Fruit fly (Drosophila melanogaster) whole organism, embryonic: Measurements from ENCODE around the gene Idh3b.

ENCODE experiments used
- Asciz ChIP-seq: fragments of 200-800 bp; sonication (Bioruptor generic); optimal IDR thresholded peaks from 2 replicates; lab custom pipeline; 2017; ENCODE audit warnings: missing biosample characterization, mild to moderate bottlenecking, missing genetic modification characterization, missing genetic modification reagents
- B-H2 ChIP-seq: fragments of 200-800 bp; sonication (Bioruptor generic); optimal IDR thresholded peaks from 2 replicates; lab custom pipeline; 2018; ENCODE audit warnings: missing biosample characterization, mild to moderate bottlenecking, missing genetic modification characterization
- BEAF-32 ChIP-seq: fragments of 200-800 bp; sonication (Bioruptor generic); optimal IDR thresholded peaks from 3 replicates; lab custom pipeline; 2017; ENCODE audit warnings: missing biosample characterization, missing genetic modification characterization, mild to moderate bottlenecking, moderate library complexity, missing genetic modification reagents
- Bteb2 ChIP-seq: fragments of 200-800 bp; sonication (Bioruptor generic); optimal IDR thresholded peaks from 2 replicates; lab custom pipeline; 2016; ENCODE audit warnings: missing biosample characterization, missing genetic modification characterization
- CG10959 ChIP-seq: fragments of 200-800 bp; sonication (Bioruptor generic); IDR thresholded peaks from 2 replicates; pipeline ENCODE4 v1.3.6; 2022; ENCODE audit warnings: missing biosample characterization, missing genetic modification characterization
- CG12236 ChIP-seq: fragments of 200-800 bp; sonication (Bioruptor generic); optimal IDR thresholded peaks from 2 replicates; lab custom pipeline; 2016; ENCODE audit warnings: missing biosample characterization, missing genetic modification characterization
- CG12391 ChIP-seq: fragments of 200-800 bp; sonication (Bioruptor generic); optimal IDR thresholded peaks from 3 replicates; lab custom pipeline; 2018; ENCODE audit warnings: missing biosample characterization, mild to moderate bottlenecking, missing genetic modification characterization, moderate library complexity
- CG13775 ChIP-seq: fragments of 200-800 bp; sonication (Bioruptor generic); optimal IDR thresholded peaks from 3 replicates; lab custom pipeline; 2017; ENCODE audit warnings: missing biosample characterization, mild to moderate bottlenecking, missing genetic modification characterization
- CG17359 ChIP-seq: fragments of 200-800 bp; sonication (Bioruptor generic); optimal IDR thresholded peaks from 3 replicates; lab custom pipeline; 2018; ENCODE audit warnings: missing biosample characterization, mild to moderate bottlenecking, missing genetic modification characterization, moderate library complexity
- CG17385 ChIP-seq: fragments of 200-800 bp; sonication (Bioruptor generic); optimal IDR thresholded peaks from 3 replicates; lab custom pipeline; 2018; ENCODE audit warnings: missing biosample characterization, mild to moderate bottlenecking, missing genetic modification characterization
- CG17612 ChIP-seq: fragments of 200-800 bp; sonication (Bioruptor generic); IDR thresholded peaks from 2 replicates; pipeline ENCODE4 v1.3.6; 2022; ENCODE audit warnings: missing biosample characterization, missing genetic modification characterization
- CG18476 ChIP-seq: fragments of 200-800 bp; sonication (Bioruptor generic); optimal IDR thresholded peaks from 2 replicates; lab custom pipeline; 2016; ENCODE audit warnings: missing biosample characterization, mild to moderate bottlenecking, missing genetic modification characterization
- CG18599 ChIP-seq: fragments of 200-800 bp; sonication (Bioruptor generic); optimal IDR thresholded peaks from 3 replicates; lab custom pipeline; 2017; ENCODE audit warnings: missing biosample characterization, missing genetic modification characterization, mild to moderate bottlenecking, moderate library complexity, missing genetic modification reagents
- CG2712 ChIP-seq: fragments of 200-800 bp; optimal IDR thresholded peaks from 3 replicates; lab custom pipeline; 2019; ENCODE audit warnings: missing biosample characterization, mild to moderate bottlenecking, missing genetic modification characterization, moderate library complexity
- CG4404 ChIP-seq: fragments of 200-800 bp; sonication (Bioruptor generic); IDR thresholded peaks from 2 replicates; pipeline ENCODE4 v1.3.6; 2022; ENCODE audit warnings: missing biosample characterization, missing genetic modification characterization
- CG4424 ChIP-seq: fragments of 200-800 bp; sonication (Bioruptor generic); optimal IDR thresholded peaks from 3 replicates; lab custom pipeline; 2016; ENCODE audit warnings: missing biosample characterization, missing genetic modification characterization
- CG6791 ChIP-seq: fragments of 200-800 bp; sonication (Bioruptor generic); IDR thresholded peaks from 3 replicates; pipeline ENCODE4 v1.3.6; 2022; ENCODE audit warnings: missing biosample characterization, missing genetic modification characterization; ENCODE audit not compliant: partially characterized antibody
- CG8359 ChIP-seq: fragments of 200-800 bp; sonication (Bioruptor generic); optimal IDR thresholded peaks from 2 replicates; lab custom pipeline; 2017; ENCODE audit warnings: missing biosample characterization, mild to moderate bottlenecking, missing genetic modification characterization, borderline replicate concordance
- CG8924 ChIP-seq: fragments of 200-800 bp; optimal IDR thresholded peaks from 3 replicates; lab custom pipeline; 2019; ENCODE audit warnings: missing biosample characterization, mild to moderate bottlenecking, missing genetic modification characterization, moderate library complexity
- Chrac-16 ChIP-seq: fragments of 200-800 bp; sonication (Bioruptor generic); optimal IDR thresholded peaks from 3 replicates; lab custom pipeline; 2016; ENCODE audit warnings: missing biosample characterization, missing genetic modification characterization
- CrebB ChIP-seq: fragments of 200-800 bp; sonication (Bioruptor generic); optimal IDR thresholded peaks from 3 replicates; lab custom pipeline; 2018; ENCODE audit warnings: missing biosample characterization, mild to moderate bottlenecking, missing genetic modification characterization
- D19B ChIP-seq: fragments of 200-800 bp; sonication (Bioruptor generic); optimal IDR thresholded peaks from 2 replicates; lab custom pipeline; 2017; ENCODE audit warnings: missing biosample characterization, mild to moderate bottlenecking, missing genetic modification characterization
- Dad ChIP-seq: fragments of 200-800 bp; sonication (Bioruptor generic); optimal IDR thresholded peaks from 3 replicates; lab custom pipeline; 2016; ENCODE audit warnings: missing biosample characterization, missing genetic modification characterization
- Dip2 ChIP-seq: fragments of 200-800 bp; sonication (Bioruptor generic); IDR thresholded peaks from 2 replicates; pipeline ENCODE4 v1.3.6; 2022; ENCODE audit warnings: missing biosample characterization, missing genetic modification characterization
- E2f2 ChIP-seq: fragments of 200-800 bp; sonication (Bioruptor generic); IDR thresholded peaks from 2 replicates; pipeline ENCODE4 v1.3.6; 2022; ENCODE audit warnings: missing biosample characterization, missing genetic modification characterization
- Ets65A ChIP-seq: fragments of 200-800 bp; sonication (Bioruptor generic); peaks from one replicate; lab custom pipeline; 2016; ENCODE audit warnings: missing biosample characterization, missing genetic modification characterization
- Ets97D ChIP-seq: fragments of 200-800 bp; sonication (Bioruptor generic); optimal IDR thresholded peaks from 3 replicates; lab custom pipeline; 2016; ENCODE audit warnings: missing biosample characterization, missing genetic modification characterization
- Gug ChIP-seq: fragments of 200-800 bp; sonication (Bioruptor generic); IDR thresholded peaks from 4 replicates; pipeline ENCODE4 v1.3.6; 2022; ENCODE audit warnings: missing biosample characterization, missing genetic modification characterization
- NC2β ChIP-seq: fragments of 200-800 bp; sonication (Bioruptor generic); optimal IDR thresholded peaks from 2 replicates; lab custom pipeline; 2016; ENCODE audit warnings: missing biosample characterization, missing genetic modification characterization
- Opbp ChIP-seq: fragments of 200-800 bp; sonication (Bioruptor generic); IDR thresholded peaks from 3 replicates; pipeline ENCODE4 v1.3.6; 2022; ENCODE audit warnings: missing biosample characterization, missing genetic modification characterization; ENCODE audit not compliant: partially characterized antibody
- ab ChIP-seq: fragments of 200-800 bp; sonication (Bioruptor generic); optimal IDR thresholded peaks from 2 replicates; lab custom pipeline; 2016; ENCODE audit warnings: missing biosample characterization, missing genetic modification characterization
- bab2 ChIP-seq: fragments of 200-800 bp; sonication (Bioruptor generic); optimal IDR thresholded peaks from 2 replicates; lab custom pipeline; 2016; ENCODE audit warnings: missing biosample characterization, missing genetic modification characterization
- chinmo ChIP-seq: fragments of 200-800 bp; sonication (Bioruptor generic); IDR thresholded peaks from 4 replicates; pipeline ENCODE4 v1.3.6; 2022; ENCODE audit warnings: missing biosample characterization, missing genetic modification characterization; ENCODE audit not compliant: partially characterized antibody
- ci ChIP-seq: fragments of 200-800 bp; sonication (Bioruptor generic); IDR thresholded peaks from 3 replicates; pipeline ENCODE4 v1.3.6; 2022; ENCODE audit warnings: missing biosample characterization, missing genetic modification characterization
- dm ChIP-seq: fragments of 200-800 bp; sonication (Bioruptor generic); optimal IDR thresholded peaks from 3 replicates; lab custom pipeline; 2016; ENCODE audit warnings: missing biosample characterization, missing genetic modification characterization
- dmrt11E ChIP-seq: fragments of 200-800 bp; sonication (Bioruptor generic); optimal IDR thresholded peaks from 3 replicates; lab custom pipeline; 2018; ENCODE audit warnings: missing biosample characterization, mild to moderate bottlenecking, missing genetic modification characterization, moderate library complexity
- dysf ChIP-seq: fragments of 200-800 bp; sonication (Bioruptor generic); IDR thresholded peaks from 3 replicates; pipeline ENCODE4 v1.3.6; 2022; ENCODE audit warnings: missing biosample characterization, missing genetic modification characterization
- gem ChIP-seq: fragments of 200-800 bp; sonication (Bioruptor generic); optimal IDR thresholded peaks from 2 replicates; lab custom pipeline; 2019; ENCODE audit warnings: missing biosample characterization, mild to moderate bottlenecking, missing genetic modification characterization, moderate library complexity
- hb ChIP-seq: fragments of 200-800 bp; sonication (Bioruptor generic); IDR thresholded peaks from 3 replicates; pipeline ENCODE4 v1.3.6; 2022; ENCODE audit warnings: missing biosample characterization, missing genetic modification characterization; ENCODE audit not compliant: partially characterized antibody
- oc ChIP-seq: fragments of 200-800 bp; sonication (Bioruptor generic); optimal IDR thresholded peaks from 2 replicates; lab custom pipeline; 2018; ENCODE audit warnings: missing biosample characterization, mild to moderate bottlenecking, missing genetic modification characterization, moderate library complexity
- peb ChIP-seq: fragments of 200-800 bp; sonication (Bioruptor generic); IDR thresholded peaks from 2 replicates; pipeline ENCODE4 v1.3.6; 2022; ENCODE audit warnings: missing biosample characterization, missing genetic modification characterization
- pros ChIP-seq: fragments of 200-800 bp; sonication (Bioruptor generic); optimal IDR thresholded peaks from 3 replicates; lab custom pipeline; 2019; ENCODE audit warnings: missing biosample characterization, mild to moderate bottlenecking, missing genetic modification characterization, moderate library complexity
- sc ChIP-seq, 3 experiments: fragments of >200 bp in 2 of 3; fragments of 200-800 bp in 1 of 3; sonication (Bioruptor generic) in 1 of 3; optimal IDR thresholded peaks; 2 replicates in 2 of 3; 3 replicates in 1 of 3; lab custom pipeline; 2017; ENCODE audit warnings: mild to moderate bottlenecking in 1 of 3, missing biosample characterization in 1 of 3, missing genetic modification characterization in 1 of 3, missing genetic modification reagents in 1 of 3
- sqz ChIP-seq: fragments of 200-800 bp; sonication (Bioruptor generic); optimal IDR thresholded peaks from 3 replicates; lab custom pipeline; 2018; ENCODE audit warnings: missing biosample characterization, mild to moderate bottlenecking, missing genetic modification characterization
- unc-4 ChIP-seq: fragments of 200-800 bp; sonication (Bioruptor generic); IDR thresholded peaks from 2 replicates; pipeline ENCODE4 v1.3.6; 2022; ENCODE audit warnings: missing biosample characterization, missing genetic modification characterization; ENCODE audit not compliant: partially characterized antibody
- wdn ChIP-seq: fragments of 200-800 bp; sonication (Bioruptor generic); IDR thresholded peaks from 2 replicates; pipeline ENCODE4 v1.3.6; 2022; ENCODE audit warnings: missing biosample characterization, missing genetic modification characterization
- zf30C ChIP-seq: fragments of 200-800 bp; sonication (Bioruptor generic); optimal IDR thresholded peaks from 3 replicates; lab custom pipeline; 2018; ENCODE audit warnings: missing biosample characterization, mild to moderate bottlenecking, missing genetic modification characterization

Idh3b gene

dm6 chr3R:22026922-22027742, 8.0 kb upstream of the Idh3b start, which contains the start of the genes Cchl and ND-42 (continued):
- TF ChIP-seq CG10959, result peak; percentile 11; the same call in 1 of the 2 replicates
- no peak for TF ChIP-seq zf30C (GFP tag; lab: Kevin White, UChicago)
- TF ChIP-seq ab (GFP tag; lab: Kevin White, UChicago), result peak; percentile 2
- TF ChIP-seq unc-4 (GFP tag; lab: Robert Waterston, UW), result peak; percentile 60
- peak; percentile 37; the same call in 1 of the 3 replicates for TF ChIP-seq CG6791 (GFP tag; lab: Robert Waterston, UW)
- peak; percentile 82 for TF ChIP-seq CG17385
- peak; percentile 77 for TF ChIP-seq Chrac-16 (GFP tag; lab: Kevin White, UChicago)
- no peak for TF ChIP-seq sc (optimal IDR thresholded peaks at IDR 0.05; lab: Kevin White, UChicago)
- peak; percentile 68 for TF ChIP-seq sc (GFP tag; optimal IDR thresholded peaks at IDR 0.05; lab: Kevin White, UChicago)
- TF ChIP-seq dmrt11E (tag; lab: Kevin White, UChicago), result peak; percentile 78
- TF ChIP-seq bab2 (GFP tag; lab: Kevin White, UChicago), result peak; percentile 70
- TF ChIP-seq wdn (GFP tag; lab: Robert Waterston, UW), result no peak
- no peak for TF ChIP-seq Dip2
- no peak for TF ChIP-seq D19B (GFP tag; lab: Kevin White, UChicago)
- no peak for TF ChIP-seq pros
- TF ChIP-seq Ets65A, result peak; percentile 97
- TF ChIP-seq CG12391 (tag; lab: Kevin White, UChicago), result peak; percentile 90
- peak; percentile 68 for TF ChIP-seq Ets97D (GFP tag; lab: Kevin White, UChicago)
- TF ChIP-seq CG13775 (GFP tag; lab: Kevin White, UChicago), result peak; percentile 91
- no peak for TF ChIP-seq oc (tag; lab: Kevin White, UChicago)
- TF ChIP-seq sqz, result no peak
- peak; percentile 40 for TF ChIP-seq CG12236 (GFP tag; lab: Kevin White, UChicago)
- TF ChIP-seq Gug (GFP tag; lab: Robert Waterston, UW), result peak; percentile 44; the same call in 3 of the 4 replicates
- no peak for TF ChIP-seq Asciz (GFP tag; lab: Kevin White, UChicago)
- TF ChIP-seq Bteb2 (GFP tag; lab: Kevin White, UChicago), result peak; percentile 44
- peak; percentile 85 for TF ChIP-seq CG18599 (GFP tag; lab: Kevin White, UChicago)
- peak; percentile 74; the same call in 2 of the 3 replicates for TF ChIP-seq dysf
- peak; percentile 57 for TF ChIP-seq ci (GFP tag; lab: Robert Waterston, UW)
- TF ChIP-seq CG8924 (tag; lab: Kevin White, UChicago), result peak; percentile 81
- peak; percentile 80 for TF ChIP-seq BEAF-32 (GFP tag; lab: Kevin White, UChicago)
- TF ChIP-seq CG17612 (GFP tag; lab: Robert Waterston, UW), result no peak
- TF ChIP-seq CG4404 (GFP tag; lab: Robert Waterston, UW), result peak; percentile 44; the same call in 1 of the 2 replicates
- peak; percentile 84 for TF ChIP-seq CG4424
- peak; percentile 78 for TF ChIP-seq dm (GFP tag; lab: Kevin White, UChicago)
- TF ChIP-seq CG18476 (GFP tag; lab: Kevin White, UChicago), result peak; percentile 80
- no peak for TF ChIP-seq Opbp
- TF ChIP-seq peb, result 0 out of 2 replicates have a peak, but pooled peaks have one; percentile 12
- peak; percentile 72 for TF ChIP-seq CG17359 (tag; lab: Kevin White, UChicago)
- peak; percentile 40 for TF ChIP-seq NC2β (GFP tag; lab: Kevin White, UChicago)
- peak; percentile 85 for TF ChIP-seq CG2712 (tag; lab: Kevin White, UChicago)
- no peak for TF ChIP-seq hb (GFP tag; lab: Robert Waterston, UW)
- TF ChIP-seq CrebB, result peak; percentile 37
- 0 out of 4 replicates have a peak, but pooled peaks have one; percentile 32 for TF ChIP-seq chinmo (GFP tag; lab: Robert Waterston, UW)
- peak; percentile 88 for TF ChIP-seq B-H2
- TF ChIP-seq Dad, result peak; percentile 54
- peak; percentile 16 for TF ChIP-seq CG8359
- TF ChIP-seq gem (tag; lab: Kevin White, UChicago), result no peak
- TF ChIP-seq E2f2 (GFP tag; lab: Robert Waterston, UW), result peak; percentile 52
